Fruit fly (Drosophila melanogaster): ENCODE data around the gene CG42654.

The CG42654 gene

DNA sequence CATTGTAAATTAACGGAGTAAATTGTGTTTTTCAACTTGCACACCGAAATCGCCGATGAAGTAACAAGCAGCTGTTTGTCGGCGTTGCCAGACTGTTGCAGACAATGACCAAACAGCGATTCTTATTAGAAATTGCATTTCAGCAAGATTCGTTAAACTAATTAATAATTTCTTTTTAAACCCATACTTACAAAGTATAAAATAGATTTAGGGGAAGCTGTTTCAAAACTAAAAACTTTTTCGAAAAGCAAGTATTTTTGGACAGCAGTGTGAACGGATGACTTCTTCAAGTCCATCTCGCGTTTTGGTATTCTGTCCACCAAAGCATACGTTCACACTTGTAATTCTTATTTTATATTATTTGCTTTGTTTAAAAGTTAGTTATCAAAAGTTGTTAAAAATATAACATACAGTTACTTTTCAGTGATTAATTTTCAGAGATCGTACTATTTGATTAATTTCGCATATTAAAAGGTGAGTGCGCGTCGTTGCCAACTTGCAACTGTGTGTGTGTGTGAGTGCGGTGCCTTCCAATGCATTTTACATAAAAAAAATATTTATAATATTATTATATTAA lies 25.8 kb downstream of the CG42654 start, which contains the start of the genes CG8004 and RhoGDI (continued):
- TF ChIP-seq CG3995 (GFP tag; optimal IDR thresholded peaks at IDR 0.05) = peak; percentile 32
- TF ChIP-seq ems (GFP tag; optimal IDR thresholded peaks at IDR 0.05) = peak; percentile 75
- TF ChIP-seq pb (GFP tag; optimal IDR thresholded peaks at IDR 0.05) = peak; percentile 2
- TF ChIP-seq unpg (GFP tag; optimal IDR thresholded peaks at IDR 0.05) = peak; percentile 68
- TF ChIP-seq CG4820 (GFP tag; optimal IDR thresholded peaks at IDR 0.05) = peak; percentile 53
- no peak for TF ChIP-seq CG14965 (GFP tag; optimal IDR thresholded peaks at IDR 0.05; ENCODE audit: borderline replicate concordance)
- no peak for TF ChIP-seq cas (GFP tag; IDR thresholded peaks at IDR 0.05)
- peak; percentile 50; the same call in 1 of the 2 replicates for TF ChIP-seq CG5953 (GFP tag; IDR thresholded peaks at IDR 0.05)
- no peak for TF ChIP-seq NK7.1 (GFP tag; optimal IDR thresholded peaks at IDR 0.05)
- peak; percentile 59 for TF ChIP-seq sob (GFP tag; IDR thresholded peaks at IDR 0.05)
- peak; percentile 63 for TF ChIP-seq CG8388 (GFP tag; optimal IDR thresholded peaks at IDR 0.05)
- no peak for TF ChIP-seq mirr (GFP tag; optimal IDR thresholded peaks at IDR 0.05)
- TF ChIP-seq CG4730 (GFP tag; IDR thresholded peaks at IDR 0.05) = 0 out of 2 replicates have a peak, but pooled peaks have one; percentile 25
- TF ChIP-seq dan (GFP tag; IDR thresholded peaks at IDR 0.05) = no peak
- TF ChIP-seq TFAM (GFP tag; optimal IDR thresholded peaks at IDR 0.05) = no peak
- TF ChIP-seq CG14050 (GFP tag; IDR thresholded peaks at IDR 0.05) = peak; percentile 43; the same call in 2 of the 3 replicates
- TF ChIP-seq MESR4 (GFP tag; optimal IDR thresholded peaks at IDR 0.05) = peak; percentile 36
- peak; percentile 62 for TF ChIP-seq Dek (tag; optimal IDR thresholded peaks at IDR 0.05)
- peak; percentile 76 for TF ChIP-seq vvl (GFP tag; IDR thresholded peaks at IDR 0.05)
- TF ChIP-seq CG15011 (GFP tag; optimal IDR thresholded peaks at IDR 0.05) = no peak
- peak; percentile 65 for TF ChIP-seq Fer3 (tag; optimal IDR thresholded peaks at IDR 0.05)
- peak; percentile 64 for TF ChIP-seq CG2678 (tag; optimal IDR thresholded peaks at IDR 0.05)
- peak; percentile 75 for TF ChIP-seq HmgZ (tag; optimal IDR thresholded peaks at IDR 0.05)
- peak; percentile 81 for TF ChIP-seq row (GFP tag; IDR thresholded peaks at IDR 0.05)
- no peak for TF ChIP-seq prd (optimal IDR thresholded peaks at IDR 0.05)
- TF ChIP-seq prd (GFP tag; IDR thresholded peaks at IDR 0.05) = peak; percentile 74
- TF ChIP-seq CG32772 (GFP tag; IDR thresholded peaks at IDR 0.05) = 0 out of 2 replicates have a peak, but pooled peaks have one; percentile 32
- TF ChIP-seq twi (tag; optimal IDR thresholded peaks at IDR 0.05) = peak; percentile 42
- TF ChIP-seq CG12299 (tag; optimal IDR thresholded peaks at IDR 0.05) = peak; percentile 73
- peak; percentile 53 for TF ChIP-seq CG14441 (GFP tag; IDR thresholded peaks at IDR 0.05)
- no peak for TF ChIP-seq cg (GFP tag; optimal IDR thresholded peaks at IDR 0.05)
- TF ChIP-seq Xrp1 (GFP tag; IDR thresholded peaks at IDR 0.05) = peak; percentile 67
- 0 out of 2 replicates have a peak, but pooled peaks have one; percentile 40 for TF ChIP-seq Awh (GFP tag; IDR thresholded peaks at IDR 0.05)
- no peak for TF ChIP-seq CG4707 (GFP tag; optimal IDR thresholded peaks at IDR 0.05)
- TF ChIP-seq B-H2 (GFP tag; optimal IDR thresholded peaks at IDR 0.05) = peak; percentile 73
- TF ChIP-seq Max (GFP tag; optimal IDR thresholded peaks at IDR 0.05) = peak; percentile 68
- no peak for TF ChIP-seq Jarid2 (GFP tag; optimal IDR thresholded peaks at IDR 0.05)
- peak; percentile 0 for TF ChIP-seq emc (GFP tag; optimal IDR thresholded peaks at IDR 0.05)
- no peak for TF ChIP-seq Neu2 (GFP tag; optimal IDR thresholded peaks at IDR 0.05; ENCODE audit: borderline replicate concordance)
- peak; percentile 70 for TF ChIP-seq Hr3 (GFP tag; optimal IDR thresholded peaks at IDR 0.05)
- no peak for TF ChIP-seq gt (GFP tag; IDR thresholded peaks at IDR 0.05)
- TF ChIP-seq Atf6 (GFP tag; IDR thresholded peaks at IDR 0.05) = no peak; the same call in 1 of the 2 replicates
- peak; percentile 69 for TF ChIP-seq ind (GFP tag; optimal IDR thresholded peaks at IDR 0.05)
- no peak for TF ChIP-seq exex (tag; optimal IDR thresholded peaks at IDR 0.05)
- TF ChIP-seq HLH54F (GFP tag; optimal IDR thresholded peaks at IDR 0.05) = peak; percentile 76
- no peak for TF ChIP-seq oc (tag; optimal IDR thresholded peaks at IDR 0.05)
- no peak for TF ChIP-seq kni (GFP tag; optimal IDR thresholded peaks at IDR 0.05)
- TF ChIP-seq Hey (tag; optimal IDR thresholded peaks at IDR 0.05) = no peak
- TF ChIP-seq cad (GFP tag; optimal IDR thresholded peaks at IDR 0.05) = no peak
- no peak for TF ChIP-seq HLH4C (GFP tag; IDR thresholded peaks at IDR 0.05; ENCODE audit: partially characterized antibody)
- TF ChIP-seq ash1 (GFP tag; optimal IDR thresholded peaks at IDR 0.05) = no peak

Data from whole organism, embryonic.